Worm (Caenorhabditis elegans): ENCODE results near the gene elo-2.

elo-2 gene

DNA sequence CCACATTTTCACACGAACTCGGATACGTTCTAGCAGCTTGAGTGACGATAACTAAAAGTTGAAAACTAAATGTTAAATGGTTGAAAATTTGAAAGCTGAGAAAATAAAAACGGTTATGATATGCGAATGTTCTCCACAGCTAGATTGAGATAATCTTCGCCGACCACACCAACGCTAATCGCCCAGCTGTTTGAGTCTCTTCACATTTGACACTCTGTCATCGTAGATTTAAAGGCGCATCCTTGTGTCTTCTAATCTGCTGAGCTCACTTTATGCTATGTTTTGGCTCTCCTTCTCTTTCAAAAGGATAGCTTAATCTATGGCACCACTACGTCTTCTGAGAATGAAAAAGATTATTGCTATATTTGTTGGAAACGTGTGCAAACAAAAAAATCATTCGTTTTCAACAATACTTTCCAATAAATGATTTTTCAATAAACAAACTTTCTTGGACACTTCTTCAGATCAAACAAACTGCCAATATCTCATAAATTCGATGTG is 4.0 kb downstream of the elo-2 start, which contains the start of gene F11E6.10:
TSS of gene F11E6.10 (minus strand) at position 51 of the 501 bp plus-strand sequence.
- TF ChIP-seq lin-26 (GFP tag; IDR thresholded peaks at IDR 0.05) (no peak), pha-4 (tag; optimal IDR thresholded peaks at IDR 0.05) (no peak), unc-130 (GFP tag; optimal IDR thresholded peaks at IDR 0.05) (no peak)

DNA sequence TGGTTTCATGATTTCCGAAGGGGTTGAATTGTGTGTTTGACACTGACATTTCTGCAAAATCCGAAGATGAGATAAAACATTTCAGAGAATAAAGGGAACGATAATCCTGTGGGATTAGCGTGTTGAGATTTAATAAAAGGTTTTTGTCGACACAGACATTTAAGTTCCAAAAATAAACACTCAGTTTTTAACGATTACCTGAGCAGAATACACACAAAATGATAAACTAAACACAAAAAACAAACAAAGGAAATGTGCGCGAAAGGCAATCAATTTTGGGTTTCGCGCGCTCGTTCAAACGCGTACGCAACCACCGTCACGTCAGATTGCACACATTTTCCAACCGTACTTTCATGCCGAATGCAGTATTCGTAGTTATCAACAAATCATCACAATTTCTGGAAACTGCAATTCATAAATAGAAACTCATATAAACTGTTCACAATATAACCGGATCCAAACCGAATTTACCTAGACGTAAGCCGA is 5.9 kb downstream of the elo-2 start, which contains the start of gene rif-1.1:
TSS of gene rif-1.1 (minus strand) at position 51 of the 486 bp plus-strand sequence.
- peak; percentile 45; the same call in 1 of the 2 replicates for TF ChIP-seq hmg-1.2 (GFP tag; IDR thresholded peaks at IDR 0.05)
- no peak for TF ChIP-seq ama-1 (optimal IDR thresholded peaks at IDR 0.05)
- TF ChIP-seq ama-1 (GFP tag; optimal IDR thresholded peaks at IDR 0.05): no peak
- TF ChIP-seq fkh-3 (tag; optimal IDR thresholded peaks at IDR 0.05): no peak
- no peak for TF ChIP-seq attf-5 (GFP tag; optimal IDR thresholded peaks at IDR 0.05)
- TF ChIP-seq nhr-80 (tag; optimal IDR thresholded peaks at IDR 0.05): peak; percentile 1
- TF ChIP-seq snpc-4 (GFP tag; optimal IDR thresholded peaks at IDR 0.05): peak; percentile 67
- peak in 3 of 4 experiments; percentile 54 to 89 (median 82) for TF ChIP-seq snpc-4 (tag; optimal IDR thresholded peaks at IDR 0.05)
- 0 out of 2 replicates have a peak, but pooled peaks have one; percentile 61 for TF ChIP-seq Y53G8AR.9 (GFP tag; conservative IDR thresholded peaks at IDR 0.05)
- peak; percentile 93 for TF ChIP-seq dpl-1 (GFP tag; optimal IDR thresholded peaks at IDR 0.05)
- no peak for TF ChIP-seq ets-4 (GFP tag; optimal IDR thresholded peaks at IDR 0.05)
- peak; percentile 8 for TF ChIP-seq ZK185.1 (tag; optimal IDR thresholded peaks at IDR 0.05; ENCODE audit: poor library complexity, severe bottlenecking)
- no peak for TF ChIP-seq nhr-179 (tag; optimal IDR thresholded peaks at IDR 0.05)
- no peak for TF ChIP-seq lin-40 (tag; optimal IDR thresholded peaks at IDR 0.05)
- TF ChIP-seq D2030.7 (GFP tag; IDR thresholded peaks at IDR 0.05): peak; percentile 96
- peak; percentile 88 for TF ChIP-seq lin-54 (GFP tag; optimal IDR thresholded peaks at IDR 0.05)
- peak; percentile 66; the same call in 1 of the 2 replicates for TF ChIP-seq C17E4.6 (GFP tag; IDR thresholded peaks at IDR 0.05)
- TF ChIP-seq hmg-20 (GFP tag; IDR thresholded peaks at IDR 0.05): no peak
- peak; percentile 59 for TF ChIP-seq tbp1 (GFP tag; optimal IDR thresholded peaks at IDR 0.05)
- TF ChIP-seq hrde-1 (tag; optimal IDR thresholded peaks at IDR 0.05; ENCODE audit: borderline replicate concordance): no peak
- no peak for TF ChIP-seq unc-62 (GFP tag; optimal IDR thresholded peaks at IDR 0.05)
- TF ChIP-seq ceh-91 (GFP tag; IDR thresholded peaks at IDR 0.05): peak; percentile 84
- TF ChIP-seq ekl-4 (GFP tag; IDR thresholded peaks at IDR 0.05): peak; percentile 74
- TF ChIP-seq unc-130 (GFP tag; optimal IDR thresholded peaks at IDR 0.05): peak; percentile 56
- no peak for TF ChIP-seq F57A8.1 (GFP tag; optimal IDR thresholded peaks at IDR 0.05)
- no peak for TF ChIP-seq nfya-2 (GFP tag; IDR thresholded peaks at IDR 0.05)
- no peak for TF ChIP-seq ztf-25 (GFP tag; IDR thresholded peaks at IDR 0.05)
- no peak for TF ChIP-seq rpc-1 (optimal IDR thresholded peaks at IDR 0.05)
- no peak for TF ChIP-seq rpc-1 (tag; optimal IDR thresholded peaks at IDR 0.05)
- TF ChIP-seq aptf-3 (GFP tag; IDR thresholded peaks at IDR 0.05): no peak
- TF ChIP-seq dox-1 (GFP tag; IDR thresholded peaks at IDR 0.05): peak; percentile 84
- no peak for TF ChIP-seq atf-7 (tag; optimal IDR thresholded peaks at IDR 0.05)
- TF ChIP-seq lsl-1 (GFP tag; optimal IDR thresholded peaks at IDR 0.05): peak; percentile 83
- peak; percentile 87 for TF ChIP-seq madf-3 (GFP tag; IDR thresholded peaks at IDR 0.05)
- TF ChIP-seq F37B4.10 (GFP tag; IDR thresholded peaks at IDR 0.05): no peak
- TF ChIP-seq lir-1 (GFP tag; conservative IDR thresholded peaks at IDR 0.05): 0 out of 2 replicates have a peak, but pooled peaks have one; percentile 13
- peak; percentile 92 for TF ChIP-seq madf-6 (GFP tag; IDR thresholded peaks at IDR 0.05)
- TF ChIP-seq F33H1.4 (GFP tag; IDR thresholded peaks at IDR 0.05): peak; percentile 63
- TF ChIP-seq die-1 (tag; optimal IDR thresholded peaks at IDR 0.05): no peak
- no peak for TF ChIP-seq Y79H2A.3 (GFP tag; conservative IDR thresholded peaks at IDR 0.05)
- no peak for TF ChIP-seq F10E7.11 (tag; optimal IDR thresholded peaks at IDR 0.05)
- TF ChIP-seq xnd-1 (tag; optimal IDR thresholded peaks at IDR 0.05): peak; percentile 65
- peak; percentile 50; the same call in 1 of the 2 replicates for TF ChIP-seq aptf-2 (GFP tag; conservative IDR thresholded peaks at IDR 0.05)
- TF ChIP-seq bed-2 (GFP tag; IDR thresholded peaks at IDR 0.05): no peak
- peak; percentile 53; the same call in 1 of the 2 replicates for TF ChIP-seq Y95B8A.8 (GFP tag; IDR thresholded peaks at IDR 0.05)

All from whole organism, young adult.